Worm (Caenorhabditis elegans): ENCODE results near the gene fbxa-141.

fbxa-141 gene

ce11 chrX:14470687-14471086, 42.0 kb downstream of the fbxa-141 start, which contains the start of gene M163.10:
M163.10 (plus strand) TSS chrX:14470987.
- TF ChIP-seq syd-9 (tag; optimal IDR thresholded peaks at IDR 0.05), result no peak
- no peak for TF ChIP-seq gmeb-2 (tag; optimal IDR thresholded peaks at IDR 0.05)
- no peak for TF ChIP-seq hlh-13 (GFP tag; optimal IDR thresholded peaks at IDR 0.05)
- TF ChIP-seq che-1 (tag; optimal IDR thresholded peaks at IDR 0.05), result no peak

DNA sequence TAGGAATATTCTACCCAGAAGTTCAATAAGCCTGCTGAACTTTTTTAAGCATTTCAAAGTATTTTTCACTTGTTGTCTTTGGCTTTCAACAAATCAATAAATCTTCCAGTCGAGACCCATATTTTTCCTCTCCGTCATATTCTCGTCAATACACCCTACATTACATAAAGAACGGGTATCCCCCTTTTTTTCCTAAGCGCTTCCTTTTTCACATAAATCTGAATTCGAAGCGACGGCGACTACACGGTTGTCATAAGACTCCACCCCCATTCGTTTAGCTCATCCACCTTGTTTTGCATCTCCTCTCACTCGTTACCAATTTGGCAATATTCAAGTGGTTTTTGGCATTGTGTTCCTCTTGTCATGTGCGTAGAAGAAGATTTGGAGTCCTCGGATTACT, 43.4 kb downstream of the fbxa-141 start, which contains the start of gene M163.9:
TSS of gene M163.9 (plus strand) at position 301 of the 400 bp plus-strand sequence.
- TF ChIP-seq ttx-3 (tag; optimal IDR thresholded peaks at IDR 0.05), result no peak
- TF ChIP-seq ahr-1 (tag; optimal IDR thresholded peaks at IDR 0.05), result no peak
- TF ChIP-seq hlh-30 (tag; optimal IDR thresholded peaks at IDR 0.05; ENCODE audit: insufficient read depth), result no peak
- TF ChIP-seq ceh-9 (tag; optimal IDR thresholded peaks at IDR 0.05), result no peak
- no peak for TF ChIP-seq hlh-8 (tag; optimal IDR thresholded peaks at IDR 0.05)
- TF ChIP-seq pha-4 (tag; optimal IDR thresholded peaks at IDR 0.05), result no peak
- no peak for TF ChIP-seq unc-3 (GFP tag; conservative IDR thresholded peaks at IDR 0.05)
- no peak for TF ChIP-seq unc-3 (tag; optimal IDR thresholded peaks at IDR 0.05)
- TF ChIP-seq pqm-1 (tag; optimal IDR thresholded peaks at IDR 0.05), result no peak
- no peak for TF ChIP-seq fkh-6 (tag; optimal IDR thresholded peaks at IDR 0.05)
- no peak for TF ChIP-seq ref-2 (tag; optimal IDR thresholded peaks at IDR 0.05)
- no peak for TF ChIP-seq lin-11 (tag; optimal IDR thresholded peaks at IDR 0.05)
- TF ChIP-seq dmd-4 (tag; optimal IDR thresholded peaks at IDR 0.05; ENCODE audit: borderline replicate concordance), result no peak
- TF ChIP-seq ceh-18 (tag; optimal IDR thresholded peaks at IDR 0.05), result no peak
- TF ChIP-seq tbx-7 (tag; optimal IDR thresholded peaks at IDR 0.05), result no peak
- no peak for TF ChIP-seq C08G9.2 (tag; optimal IDR thresholded peaks at IDR 0.05)

ce11 chrX:14466532-14466931, 46.2 kb downstream of the fbxa-141 start, which contains the start of gene M163.21:
M163.21 (plus strand) TSS chrX:14466832.
- no peak for TF ChIP-seq unc-55 (GFP tag; optimal IDR thresholded peaks at IDR 0.05)
- TF ChIP-seq fkh-10 (GFP tag; optimal IDR thresholded peaks at IDR 0.05), result no peak
- TF ChIP-seq mec-3 (tag; optimal IDR thresholded peaks at IDR 0.05; ENCODE audit: borderline replicate concordance), result no peak
- TF ChIP-seq tbx-2 (tag; optimal IDR thresholded peaks at IDR 0.05), result no peak
- no peak for TF ChIP-seq hlh-15 (tag; optimal IDR thresholded peaks at IDR 0.05)
- TF ChIP-seq pha-4 (tag; optimal IDR thresholded peaks at IDR 0.05), result no peak
- no peak for TF ChIP-seq T23F11.4 (GFP tag; optimal IDR thresholded peaks at IDR 0.05)
- TF ChIP-seq ceh-30 (tag; optimal IDR thresholded peaks at IDR 0.05), result no peak
- no peak for TF ChIP-seq nhr-11 (tag; optimal IDR thresholded peaks at IDR 0.05)
- TF ChIP-seq ceh-24 (tag; optimal IDR thresholded peaks at IDR 0.05), result no peak
- no peak for TF ChIP-seq ets-4 (tag; optimal IDR thresholded peaks at IDR 0.05)
- no peak for TF ChIP-seq unc-42 (tag; optimal IDR thresholded peaks at IDR 0.05)
- no peak for TF ChIP-seq ceh-9 (tag; optimal IDR thresholded peaks at IDR 0.05)
- no peak for TF ChIP-seq ama-1 (optimal IDR thresholded peaks at IDR 0.05)
- no peak for TF ChIP-seq lim-6 (tag; optimal IDR thresholded peaks at IDR 0.05)
- TF ChIP-seq sox-2 (GFP tag; IDR thresholded peaks at IDR 0.05), result no peak
- TF ChIP-seq tbx-7 (tag; optimal IDR thresholded peaks at IDR 0.05), result no peak

DNA sequence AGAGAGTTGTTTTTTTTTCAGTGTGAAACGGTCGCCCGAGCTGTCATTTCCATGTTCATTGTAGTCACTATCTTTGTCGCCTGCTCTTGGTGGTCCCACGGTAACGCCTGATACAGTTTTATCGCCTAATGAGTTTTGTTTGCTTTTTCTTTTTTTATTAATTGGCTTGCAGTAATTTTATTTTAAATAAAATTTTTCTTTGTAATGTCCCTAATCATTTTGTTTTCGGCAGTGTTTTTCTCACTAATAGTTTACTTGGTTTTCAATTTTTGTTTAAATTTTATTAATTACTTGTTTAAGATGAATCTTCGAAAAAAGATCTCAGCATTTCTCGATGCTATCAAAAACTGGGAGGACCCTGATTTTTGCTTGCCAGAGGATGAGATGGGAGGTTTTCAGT, 47.1 kb downstream of the fbxa-141 start, which contains the start of gene M163.22:
TSS of gene M163.22 (plus strand) at position 301 of the 400 bp plus-strand sequence.
- no peak for TF ChIP-seq ceh-19 (GFP tag; optimal IDR thresholded peaks at IDR 0.05)
- no peak for TF ChIP-seq pha-2 (tag; optimal IDR thresholded peaks at IDR 0.05)

DNA sequence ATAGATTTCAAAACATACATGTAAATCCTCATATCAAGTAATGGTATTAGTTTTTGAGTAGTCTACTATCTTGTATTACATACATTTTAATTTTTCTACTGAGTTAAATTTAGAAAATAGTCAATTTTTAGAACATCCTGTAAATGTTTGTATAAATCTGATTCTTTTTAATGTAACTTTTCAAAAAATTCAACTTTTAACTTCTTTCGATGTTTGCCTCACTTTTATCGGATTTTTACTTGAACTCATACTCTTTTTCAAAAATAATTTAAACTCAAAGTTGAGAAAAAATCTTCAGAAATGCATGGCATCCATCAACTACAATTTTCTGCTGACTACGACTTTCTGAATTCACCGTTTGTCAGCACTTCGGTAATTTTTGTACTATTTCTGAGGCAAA, 48.2 kb downstream of the fbxa-141 start, which contains the start of gene M163.7:
TSS of gene M163.7 (plus strand) at position 301 of the 400 bp plus-strand sequence.
- TF ChIP-seq ceh-30 (tag; optimal IDR thresholded peaks at IDR 0.05), result no peak
- TF ChIP-seq madf-2 (tag; optimal IDR thresholded peaks at IDR 0.05), result no peak
